Worm (Caenorhabditis elegans): ENCODE measurements around the gene srx-7.

DNA sequence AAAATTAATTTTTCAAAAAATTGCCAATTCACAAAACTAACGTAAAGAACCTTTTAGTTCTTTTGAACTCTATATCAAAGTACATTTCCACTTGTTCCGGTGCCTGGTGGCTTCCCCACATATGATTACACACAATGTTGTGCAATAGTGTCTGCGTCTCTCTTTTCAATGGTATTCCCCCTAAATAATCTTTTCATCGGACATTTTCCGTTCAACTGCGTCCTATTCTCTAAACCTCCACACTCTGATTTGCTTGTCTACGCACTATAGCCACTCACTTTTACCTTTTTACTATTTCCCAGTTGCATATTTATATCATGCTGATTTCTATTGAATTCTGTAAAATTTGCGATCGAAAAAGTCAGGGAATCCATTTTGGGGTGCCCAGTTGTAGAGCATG, 27.9 kb upstream of the srx-7 start, which contains the start of gene nhr-58:
- TF ChIP-seq somi-1 (GFP tag; optimal IDR thresholded peaks at IDR 0.05) = no peak
- TF ChIP-seq mel-28 (tag; optimal IDR thresholded peaks at IDR 0.05; ENCODE audit: borderline replicate concordance) = no peak
- TF ChIP-seq T07F8.4 (tag; optimal IDR thresholded peaks at IDR 0.05) = no peak
- no peak for TF ChIP-seq bed-2 (GFP tag; IDR thresholded peaks at IDR 0.05)
